Fruit fly (Drosophila melanogaster) whole organism, embryonic: ENCODE results near the gene sea.
A peak's percentile ranks its signal among the peaks of the same experiment; 100 is the strongest.

ENCODE experiments used
- Antp ChIP-seq: fragments of 200-800 bp; sonication (Bioruptor generic); optimal IDR thresholded peaks from 3 replicates; lab custom pipeline; 2016; ENCODE audit warnings: missing biosample characterization, missing genetic modification characterization
- B-H2 ChIP-seq: fragments of 200-800 bp; sonication (Bioruptor generic); optimal IDR thresholded peaks from 2 replicates; lab custom pipeline; 2018; ENCODE audit warnings: missing biosample characterization, mild to moderate bottlenecking, missing genetic modification characterization
- CG10979 ChIP-seq: fragments of 200-800 bp; sonication (Bioruptor generic); optimal IDR thresholded peaks from 2 replicates; lab custom pipeline; 2018; ENCODE audit warnings: missing biosample characterization, mild to moderate bottlenecking, missing genetic modification characterization, moderate library complexity
- CG13424 ChIP-seq: fragments of 200-800 bp; sonication (Bioruptor generic); optimal IDR thresholded peaks from 2 replicates; lab custom pipeline; 2019; ENCODE audit warnings: missing biosample characterization, mild to moderate bottlenecking, missing genetic modification characterization, moderate library complexity
- CG1603 ChIP-seq: fragments of 200-800 bp; sonication (Bioruptor generic); optimal IDR thresholded peaks from 2 replicates; lab custom pipeline; 2019; ENCODE audit warnings: missing biosample characterization, mild to moderate bottlenecking, missing genetic modification characterization, moderate library complexity
- CG16813 ChIP-seq: fragments of 200-800 bp; sonication (Bioruptor generic); IDR thresholded peaks from 3 replicates; pipeline ENCODE4 v1.3.6; 2022; ENCODE audit warnings: missing biosample characterization, missing genetic modification characterization; ENCODE audit not compliant: partially characterized antibody
- CG17328 ChIP-seq: fragments of 200-800 bp; sonication (Bioruptor generic); IDR thresholded peaks from 2 replicates; pipeline ENCODE4 v1.3.6; 2022; ENCODE audit warnings: missing biosample characterization, missing genetic modification characterization
- CG17568 ChIP-seq: fragments of 200-800 bp; sonication (Bioruptor generic); optimal IDR thresholded peaks from 2 replicates; lab custom pipeline; 2018; ENCODE audit warnings: missing biosample characterization, mild to moderate bottlenecking, missing genetic modification characterization, moderate library complexity
- CG18599 ChIP-seq: fragments of 200-800 bp; sonication (Bioruptor generic); optimal IDR thresholded peaks from 3 replicates; lab custom pipeline; 2017; ENCODE audit warnings: missing biosample characterization, missing genetic modification characterization, mild to moderate bottlenecking, moderate library complexity, missing genetic modification reagents
- CG2116 ChIP-seq: fragments of 200-800 bp; sonication (Bioruptor generic); optimal IDR thresholded peaks from 3 replicates; lab custom pipeline; 2018; ENCODE audit warnings: missing biosample characterization, mild to moderate bottlenecking, missing genetic modification characterization
- CG30431 ChIP-seq: fragments of 200-800 bp; sonication (Bioruptor generic); optimal IDR thresholded peaks from 2 replicates; lab custom pipeline; 2017; ENCODE audit warnings: missing biosample characterization, missing genetic modification characterization
- CG4282 ChIP-seq: fragments of 200-800 bp; sonication (Bioruptor generic); optimal IDR thresholded peaks from 2 replicates; lab custom pipeline; 2016; ENCODE audit warnings: missing biosample characterization, missing genetic modification characterization
- CG6689 ChIP-seq: fragments of 200-800 bp; sonication (Bioruptor generic); IDR thresholded peaks from 2 replicates; pipeline ENCODE4 v1.3.6; 2022; ENCODE audit warnings: missing biosample characterization, missing genetic modification characterization
- D ChIP-seq, 2 experiments: fragments of 200-800 bp in 1 of 2; fragments of >200 bp in 1 of 2; sonication (Bioruptor generic) in 1 of 2; optimal IDR thresholded peaks; 2 replicates in 1 of 2; 3 replicates in 1 of 2; lab custom pipeline; 2017; ENCODE audit warnings: mild to moderate bottlenecking in 1 of 2, missing biosample characterization in 1 of 2, missing genetic modification characterization in 1 of 2, missing genetic modification reagents in 1 of 2
- D19A ChIP-seq: fragments of 200-800 bp; optimal IDR thresholded peaks from 3 replicates; lab custom pipeline; 2019; ENCODE audit warnings: missing biosample characterization, mild to moderate bottlenecking, missing genetic modification characterization, moderate library complexity
- Drgx ChIP-seq: fragments of 200-800 bp; sonication (Bioruptor generic); IDR thresholded peaks from 2 replicates; pipeline ENCODE4 v1.3.6; 2022; ENCODE audit warnings: missing biosample characterization, missing genetic modification characterization
- Gsc ChIP-seq: fragments of 200-800 bp; sonication (Bioruptor generic); IDR thresholded peaks from 2 replicates; pipeline ENCODE4 v1.3.6; 2022; ENCODE audit warnings: missing biosample characterization, missing genetic modification characterization
- HLH3B ChIP-seq: fragments of 200-800 bp; sonication (Bioruptor generic); IDR thresholded peaks from 2 replicates; pipeline ENCODE4 v1.3.6; 2022; ENCODE audit warnings: missing biosample characterization, missing genetic modification characterization
- HLH4C ChIP-seq: fragments of 200-800 bp; sonication (Bioruptor generic); IDR thresholded peaks from 3 replicates; pipeline ENCODE4 v1.3.6; 2022; ENCODE audit warnings: missing biosample characterization, missing genetic modification characterization; ENCODE audit not compliant: partially characterized antibody
- Hr51 ChIP-seq, 2 experiments: fragments of 200-800 bp; sonication (Bioruptor generic); optimal IDR thresholded peaks; 2 replicates in 1 of 2; 3 replicates in 1 of 2; lab custom pipeline; 2016 to 2018; ENCODE audit warnings: missing biosample characterization in 2 of 2, missing genetic modification characterization in 2 of 2, mild to moderate bottlenecking in 1 of 2, moderate library complexity in 1 of 2
- Med ChIP-seq: fragments of 200-800 bp; sonication (Bioruptor generic); peaks from one replicate; lab custom pipeline; 2016; ENCODE audit warnings: missing biosample characterization, missing genetic modification characterization, mild to moderate bottlenecking, inconsistent platforms, moderate library complexity
- Ptx1 ChIP-seq: fragments of 200-800 bp; sonication (Bioruptor generic); IDR thresholded peaks from 2 replicates; pipeline ENCODE4 v1.3.6; 2022; ENCODE audit warnings: missing biosample characterization, missing genetic modification characterization
- Rfx ChIP-seq: fragments of 200-800 bp; sonication (Bioruptor generic); IDR thresholded peaks from 2 replicates; pipeline ENCODE4 v1.3.6; 2022; ENCODE audit warnings: missing biosample characterization, missing genetic modification characterization
- Side ChIP-seq: fragments of 200-800 bp; sonication (Bioruptor generic); optimal IDR thresholded peaks from 2 replicates; lab custom pipeline; 2016; ENCODE audit warnings: missing biosample characterization, missing genetic modification characterization
- Sry-β ChIP-seq: fragments of 200-800 bp; sonication (Bioruptor generic); optimal IDR thresholded peaks from 2 replicates; lab custom pipeline; 2018; ENCODE audit warnings: missing biosample characterization, mild to moderate bottlenecking, missing genetic modification characterization, moderate library complexity
- Xbp1 ChIP-seq: fragments of 200-800 bp; sonication (Bioruptor generic); optimal IDR thresholded peaks from 3 replicates; lab custom pipeline; 2016; ENCODE audit warnings: missing biosample characterization, mild to moderate bottlenecking, missing genetic modification characterization
- bab2 ChIP-seq: fragments of 200-800 bp; sonication (Bioruptor generic); optimal IDR thresholded peaks from 2 replicates; lab custom pipeline; 2016; ENCODE audit warnings: missing biosample characterization, missing genetic modification characterization
- bsh ChIP-seq, 2 experiments: fragments of 200-800 bp; sonication (Bioruptor generic); optimal IDR thresholded peaks; 2 replicates each; lab custom pipeline; 2017 to 2018; ENCODE audit warnings: mild to moderate bottlenecking in 2 of 2, missing biosample characterization in 2 of 2, missing genetic modification characterization in 2 of 2, moderate library complexity in 1 of 2
- btn ChIP-seq: fragments of 200-800 bp; sonication (Bioruptor generic); optimal IDR thresholded peaks from 2 replicates; lab custom pipeline; 2016; ENCODE audit warnings: missing biosample characterization, missing genetic modification characterization
- ci ChIP-seq: fragments of 200-800 bp; sonication (Bioruptor generic); IDR thresholded peaks from 3 replicates; pipeline ENCODE4 v1.3.6; 2022; ENCODE audit warnings: missing biosample characterization, missing genetic modification characterization
- dysf ChIP-seq: fragments of 200-800 bp; sonication (Bioruptor generic); IDR thresholded peaks from 3 replicates; pipeline ENCODE4 v1.3.6; 2022; ENCODE audit warnings: missing biosample characterization, missing genetic modification characterization
- gcm ChIP-seq: fragments of 200-800 bp; sonication (Bioruptor generic); optimal IDR thresholded peaks from 2 replicates; lab custom pipeline; 2019; ENCODE audit warnings: missing biosample characterization, mild to moderate bottlenecking, missing genetic modification characterization, moderate library complexity
- grau ChIP-seq: fragments of 200-800 bp; optimal IDR thresholded peaks from 3 replicates; lab custom pipeline; 2019; ENCODE audit warnings: missing biosample characterization, mild to moderate bottlenecking, missing genetic modification characterization, moderate library complexity
- gsb ChIP-seq: fragments of 200-800 bp; sonication (Bioruptor generic); IDR thresholded peaks from 2 replicates; pipeline ENCODE4 v1.3.6; 2022; ENCODE audit warnings: missing biosample characterization, missing genetic modification characterization
- klu ChIP-seq: fragments of 200-800 bp; sonication (Bioruptor generic); IDR thresholded peaks from 2 replicates; pipeline ENCODE4 v1.3.6; 2022; ENCODE audit warnings: missing biosample characterization, missing genetic modification characterization
- kni ChIP-seq: fragments of 200-800 bp; sonication (Bioruptor generic); optimal IDR thresholded peaks from 3 replicates; lab custom pipeline; 2017; ENCODE audit warnings: mild to moderate bottlenecking, missing biosample characterization, missing genetic modification reagents, missing genetic modification characterization
- lmd ChIP-seq: fragments of 200-800 bp; sonication (Bioruptor generic); IDR thresholded peaks from 2 replicates; pipeline ENCODE4 v1.3.6; 2022; ENCODE audit warnings: missing biosample characterization, missing genetic modification characterization
- mld ChIP-seq: fragments of 200-800 bp; sonication (Bioruptor generic); IDR thresholded peaks from 3 replicates; pipeline ENCODE4 v1.3.6; 2022; ENCODE audit warnings: missing biosample characterization, missing genetic modification characterization; ENCODE audit not compliant: partially characterized antibody
- odd ChIP-seq: fragments of 200-800 bp; sonication (Bioruptor generic); optimal IDR thresholded peaks from 2 replicates; lab custom pipeline; 2017; ENCODE audit warnings: missing biosample characterization, mild to moderate bottlenecking, missing genetic modification characterization
- org-1 ChIP-seq: fragments of 200-800 bp; sonication (Bioruptor generic); optimal IDR thresholded peaks from 2 replicates; lab custom pipeline; 2017; ENCODE audit warnings: missing biosample characterization, missing genetic modification characterization
- phol ChIP-seq: fragments of 200-800 bp; sonication (Bioruptor generic); optimal IDR thresholded peaks from 3 replicates; lab custom pipeline; 2018; ENCODE audit warnings: missing biosample characterization, mild to moderate bottlenecking, missing genetic modification characterization, moderate library complexity
- pnt ChIP-seq: fragments of 200-800 bp; sonication (Bioruptor generic); optimal IDR thresholded peaks from 3 replicates; lab custom pipeline; 2016; ENCODE audit warnings: missing biosample characterization, missing genetic modification characterization
- pzg ChIP-seq: fragments of 200-800 bp; sonication (Bioruptor generic); optimal IDR thresholded peaks from 3 replicates; lab custom pipeline; 2018; ENCODE audit warnings: missing biosample characterization, mild to moderate bottlenecking, missing genetic modification characterization, moderate library complexity
- row ChIP-seq: fragments of 200-800 bp; sonication (Bioruptor generic); IDR thresholded peaks from 3 replicates; pipeline ENCODE4 v1.3.6; 2022; ENCODE audit warnings: missing biosample characterization, missing genetic modification characterization
- scrt ChIP-seq: fragments of 200-800 bp; sonication (Bioruptor generic); optimal IDR thresholded peaks from 2 replicates; lab custom pipeline; 2018; ENCODE audit warnings: missing biosample characterization, mild to moderate bottlenecking, missing genetic modification characterization, moderate library complexity
- sens ChIP-seq: fragments of 200-800 bp; sonication (Bioruptor generic); peaks from one replicate; lab custom pipeline; 2016; ENCODE audit warnings: missing biosample characterization, missing genetic modification characterization
- sisA ChIP-seq: fragments of 200-800 bp; sonication (Bioruptor generic); IDR thresholded peaks from 2 replicates; pipeline ENCODE4 v1.3.6; 2022; ENCODE audit warnings: missing biosample characterization, missing genetic modification characterization
- slou ChIP-seq: fragments of 200-800 bp; sonication (Bioruptor generic); optimal IDR thresholded peaks from 3 replicates; lab custom pipeline; 2016; ENCODE audit warnings: missing biosample characterization, missing genetic modification characterization
- wek ChIP-seq: fragments of 200-800 bp; sonication (Bioruptor generic); optimal IDR thresholded peaks from 3 replicates; lab custom pipeline; 2018; ENCODE audit warnings: missing biosample characterization, mild to moderate bottlenecking, missing genetic modification characterization, moderate library complexity
- zfh2 ChIP-seq: fragments of 200-800 bp; sonication (Bioruptor generic); optimal IDR thresholded peaks from 2 replicates; lab custom pipeline; 2016; ENCODE audit warnings: missing biosample characterization, missing genetic modification characterization

sea gene

dm6 chr3R:11595523-11595922 lies 28.7 kb upstream of the sea start:
- TF ChIP-seq row (GFP tag; lab: Robert Waterston, UW) (peak; percentile 52), gsb (GFP tag; lab: Robert Waterston, UW) (no peak), grau (no peak), Antp (peak; percentile 21), CG10979 (tag; lab: Kevin White, UChicago) (peak; percentile 1), CG17328 (peak; percentile 20; the same call in 1 of the 2 replicates), D19A (tag; lab: Kevin White, UChicago) (no peak), Drgx (GFP tag; lab: Robert Waterston, UW) (peak; percentile 55; the same call in 1 of the 2 replicates), CG30431 (peak; percentile 5), wek (GFP tag; lab: Kevin White, UChicago) (no peak), HLH3B (GFP tag; lab: Robert Waterston, UW) (0 out of 2 replicates have a peak, but pooled peaks have one; percentile 23), pnt (peak; percentile 5), bsh (GFP tag; optimal IDR thresholded peaks at IDR 0.05; lab: Kevin White, UChicago) (peak in 1 of 2 experiments; percentile 23), mld (GFP tag; lab: Robert Waterston, UW) (no peak), sisA (GFP tag; lab: Robert Waterston, UW) (peak; percentile 21; the same call in 1 of the 2 replicates), CG1603 (peak; percentile 30), kni (peak; percentile 11), Med (peak; percentile 57), Sry-β (GFP tag; lab: Kevin White, UChicago) (no peak), CG13424 (tag; lab: Kevin White, UChicago) (peak; percentile 17), sens (GFP tag; lab: Kevin White, UChicago) (peak; percentile 32), ci (GFP tag; lab: Robert Waterston, UW) (peak; percentile 62; the same call in 1 of the 3 replicates), phol (peak; percentile 14), dysf (GFP tag; lab: Robert Waterston, UW) (peak; percentile 42; the same call in 1 of the 3 replicates), lmd (peak; percentile 8; the same call in 1 of the 2 replicates), CG6689 (GFP tag; lab: Robert Waterston, UW) (0 out of 2 replicates have a peak, but pooled peaks have one; percentile 30), Rfx (0 out of 2 replicates have a peak, but pooled peaks have one; percentile 8)
- TF ChIP-seq, all 482 proteins: peak for 21

- TF ChIP-seq CG2116 = peak; percentile 65
- no peak for TF ChIP-seq Gsc
- TF ChIP-seq HLH4C (GFP tag; lab: Robert Waterston, UW) = peak; percentile 75
- TF ChIP-seq org-1 (GFP tag; lab: Kevin White, UChicago) = no peak
- no peak for TF ChIP-seq CG18599
- no peak for TF ChIP-seq btn (GFP tag; lab: Kevin White, UChicago)
- TF ChIP-seq D (optimal IDR thresholded peaks at IDR 0.05; lab: Kevin White, UChicago) = peak; percentile 56
- TF ChIP-seq D (GFP tag; optimal IDR thresholded peaks at IDR 0.05; lab: Kevin White, UChicago) = no peak
- no peak for TF ChIP-seq Xbp1
- TF ChIP-seq bab2 = no peak
- TF ChIP-seq odd (GFP tag; lab: Kevin White, UChicago) = no peak
- no peak for TF ChIP-seq klu (GFP tag; lab: Robert Waterston, UW)
- TF ChIP-seq pzg (GFP tag; lab: Kevin White, UChicago) = peak; percentile 90
- peak; percentile 21; the same call in 1 of the 2 replicates for TF ChIP-seq Ptx1 (GFP tag; lab: Robert Waterston, UW)
- TF ChIP-seq zfh2 (GFP tag; lab: Kevin White, UChicago) = no peak
- TF ChIP-seq gcm (GFP tag; lab: Kevin White, UChicago) = no peak
- no peak for TF ChIP-seq CG17568
- TF ChIP-seq Hr51 (GFP tag; optimal IDR thresholded peaks at IDR 0.05; lab: Kevin White, UChicago) = no peak
- peak; percentile 24 for TF ChIP-seq Med
- TF ChIP-seq scrt (GFP tag; lab: Kevin White, UChicago) = no peak
- TF ChIP-seq CG4282 (GFP tag; lab: Kevin White, UChicago) = no peak
- TF ChIP-seq slou (GFP tag; lab: Kevin White, UChicago) = no peak
- TF ChIP-seq Side (GFP tag; lab: Kevin White, UChicago) = no peak
- TF ChIP-seq B-H2 (GFP tag; lab: Kevin White, UChicago) = no peak
- peak; percentile 84 for TF ChIP-seq CG16813 (GFP tag; lab: Robert Waterston, UW)
Observed at dm6 chr3R:11589764-11590358, 23.0 kb upstream of the sea start, which contains the start of gene CG6791. Gene CG6791, minus strand, starts transcription at chr3R:11590146.
